Worm (Caenorhabditis elegans) whole organism, L2 larva: ENCODE results near the gene H39E20.1.

Experiments used
- aly-2 ChIP-seq: fragments of 150-350 bp; optimal IDR thresholded peaks from 2 replicates; lab custom pipeline; 2014; ENCODE audit warnings: missing biosample characterization, missing genetic modification characterization
- ama-1 ChIP-seq: fragments of 150-350 bp; optimal IDR thresholded peaks from 2 replicates; lab custom pipeline; 2018; ENCODE audit warnings: inconsistent platforms
- ceh-82 ChIP-seq: fragments of 150-350 bp; optimal IDR thresholded peaks from 2 replicates; lab custom pipeline; 2014; ENCODE audit warnings: missing biosample characterization, missing genetic modification characterization
- lin-11 ChIP-seq: fragments of 150-350 bp; sonication (generic microtip); optimal IDR thresholded peaks from 2 replicates; lab custom pipeline; 2014; ENCODE audit warnings: missing biosample characterization, missing genetic modification characterization, inconsistent platforms, mixed read lengths
- lsy-2 ChIP-seq, 2 experiments: fragments of 150-350 bp in 1 of 2; sonication (generic microtip) in 1 of 2; optimal IDR thresholded peaks; 2 replicates each; lab custom pipeline; 2014 to 2017; ENCODE audit warnings: missing biosample characterization in 2 of 2, missing genetic modification characterization in 2 of 2
- nhr-10 ChIP-seq: sonication (generic microtip); optimal IDR thresholded peaks from 2 replicates; lab custom pipeline; 2017; ENCODE audit warnings: missing biosample characterization, missing genetic modification characterization
- nhr-11 ChIP-seq: fragments of 150-350 bp; optimal IDR thresholded peaks from 2 replicates; lab custom pipeline; 2014; ENCODE audit warnings: missing biosample characterization, missing genetic modification characterization
- nhr-23 ChIP-seq: fragments of 150-350 bp; optimal IDR thresholded peaks from 2 replicates; lab custom pipeline; 2014; ENCODE audit warnings: missing biosample characterization, missing genetic modification reagents, missing genetic modification characterization
- peb-1 ChIP-seq: fragments of 150-350 bp; optimal IDR thresholded peaks from 2 replicates; lab custom pipeline; 2014; ENCODE audit warnings: missing biosample characterization, missing genetic modification characterization
- snpc-4 ChIP-seq: fragments of 150-350 bp; optimal IDR thresholded peaks from 2 replicates; lab custom pipeline; 2014; ENCODE audit warnings: missing biosample characterization, missing genetic modification characterization
- unc-62 ChIP-seq: fragments of 150-350 bp; optimal IDR thresholded peaks from 2 replicates; lab custom pipeline; 2014; ENCODE audit warnings: missing biosample characterization, missing genetic modification reagents, missing genetic modification characterization
- zag-1 ChIP-seq: fragments of 150-350 bp; optimal IDR thresholded peaks from 2 replicates; lab custom pipeline; 2014; ENCODE audit warnings: missing biosample characterization, missing genetic modification characterization

- TF ChIP-seq nhr-11 (tag; lab: Kevin White, UChicago) (peak; percentile 38), zag-1 (tag; lab: Kevin White, UChicago) (peak; percentile 59), peb-1 (tag; lab: Kevin White, UChicago) (no peak), ama-1 (no peak), aly-2 (peak; percentile 59), ceh-82 (tag; lab: Kevin White, UChicago) (peak; percentile 87), nhr-10 (peak; percentile 85), nhr-23 (no peak), lsy-2 (tag; optimal IDR thresholded peaks at IDR 0.05; lab: Kevin White, UChicago) (peak; percentile 83 to 93), lin-11 (tag; lab: Kevin White, UChicago) (no peak), snpc-4 (tag; lab: Kevin White, UChicago) (peak; percentile 34), unc-62 (GFP tag; lab: Kevin White, UChicago) (no peak)
Observed at ce11 chrX:1389382-1389983, 7.9 kb downstream of the H39E20.1 start.
